Worm (Caenorhabditis elegans) whole organism, dauer: Measurements from ENCODE around the gene dmsr-15.

ENCODE experiments used
- unc-62 ChIP-seq: sonication (generic microtip); optimal IDR thresholded peaks from 2 replicates; lab custom pipeline; 2017; ENCODE audit warnings: missing biosample characterization, missing genetic modification reagents, missing genetic modification characterization

The dmsr-15 gene

DNA sequence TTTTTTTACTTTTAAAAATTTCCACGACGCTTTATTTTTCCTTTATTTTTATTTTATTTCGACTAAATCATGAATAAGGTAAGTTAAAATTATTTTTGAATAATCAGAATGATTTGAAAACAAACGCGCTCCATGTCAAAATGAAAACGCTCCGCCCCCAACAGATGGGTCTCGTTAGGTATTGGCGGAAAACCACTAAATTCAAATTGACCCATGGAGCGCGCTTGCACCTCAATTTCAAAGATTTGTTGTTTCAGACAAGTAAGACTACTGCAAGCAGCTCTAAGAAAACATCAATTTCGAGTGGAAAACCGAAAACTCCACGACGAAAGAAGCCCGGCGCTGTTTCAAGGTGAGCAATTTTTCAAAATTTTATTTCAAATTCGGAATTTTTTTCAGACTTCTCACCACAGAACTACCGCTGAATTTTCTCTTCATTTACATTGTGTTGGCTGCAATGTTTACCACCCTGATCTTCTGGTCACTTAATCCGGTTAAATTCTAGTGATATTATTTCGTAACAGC is 40.7 kb downstream of the dmsr-15 start, which contains the start of gene ZC404.2:
TSS of gene ZC404.2 (plus strand) at position 47 of the 525 bp plus-strand sequence.
- TF ChIP-seq unc-62 = no peak

DNA sequence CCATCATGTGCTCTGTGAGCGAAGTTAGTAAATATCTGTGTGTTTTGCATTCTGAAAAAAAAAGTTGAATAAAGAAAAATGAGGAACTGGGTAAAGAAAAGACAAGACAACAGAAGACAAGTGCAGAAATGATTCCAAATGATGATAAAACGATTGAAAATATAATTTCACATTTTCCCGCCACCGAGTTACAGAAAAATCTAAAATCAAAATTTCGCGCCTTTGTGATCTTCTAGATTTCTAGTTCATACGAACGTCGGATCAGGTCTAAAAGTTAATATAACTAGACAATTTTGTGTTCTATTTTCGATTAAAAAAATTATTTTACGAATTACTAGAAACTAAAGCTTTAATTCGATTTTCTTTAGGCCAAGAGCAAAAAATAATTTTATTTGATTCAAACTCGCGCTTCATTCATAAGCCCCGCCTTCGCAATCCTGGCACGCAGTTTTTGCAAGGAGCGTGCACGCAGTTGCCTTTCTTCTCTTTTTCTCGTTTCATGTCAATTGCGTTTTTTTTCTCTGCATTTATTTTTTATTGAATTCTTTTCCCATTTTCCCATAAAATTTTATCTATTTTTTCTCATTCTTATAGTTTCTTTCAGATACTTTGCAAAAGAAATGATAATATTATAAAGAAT is 43.7 kb downstream of the dmsr-15 start, which contains the start of the genes spn-4 and spe-39:
TSS of gene spn-4 (minus strand) at position 51 of the 640 bp plus-strand sequence.
TSS of gene spe-39 (plus strand) at position 599 of the 640 bp plus-strand sequence.
- TF ChIP-seq unc-62 = no peak

DNA sequence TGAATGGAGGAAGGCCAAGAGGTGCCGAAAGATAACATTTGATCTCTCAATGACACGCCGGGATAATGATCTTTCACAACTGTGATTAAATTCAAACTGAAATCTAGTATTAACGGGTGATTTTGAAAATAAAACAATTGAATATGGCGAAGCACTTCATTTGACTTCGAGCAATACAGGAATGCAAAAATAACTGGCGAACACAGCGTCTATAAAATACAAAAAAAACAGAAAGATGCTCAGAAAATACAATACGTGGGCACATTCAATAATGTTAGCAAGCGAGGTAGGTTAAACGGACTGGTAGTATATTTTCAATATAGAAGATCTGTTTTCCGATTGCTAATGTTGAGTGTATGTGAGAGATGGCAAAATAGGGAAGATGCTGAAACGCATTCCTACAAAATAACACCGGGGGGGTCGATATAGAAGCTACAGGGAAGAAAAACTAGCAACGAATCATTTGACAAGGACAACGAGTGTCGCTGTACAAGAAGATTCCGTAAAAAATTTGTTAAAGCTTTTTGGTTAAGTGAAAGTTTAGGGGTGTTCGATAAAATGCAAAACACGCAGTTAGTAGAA is 45.6 kb downstream of the dmsr-15 start:
- TF ChIP-seq unc-62 = no peak

DNA sequence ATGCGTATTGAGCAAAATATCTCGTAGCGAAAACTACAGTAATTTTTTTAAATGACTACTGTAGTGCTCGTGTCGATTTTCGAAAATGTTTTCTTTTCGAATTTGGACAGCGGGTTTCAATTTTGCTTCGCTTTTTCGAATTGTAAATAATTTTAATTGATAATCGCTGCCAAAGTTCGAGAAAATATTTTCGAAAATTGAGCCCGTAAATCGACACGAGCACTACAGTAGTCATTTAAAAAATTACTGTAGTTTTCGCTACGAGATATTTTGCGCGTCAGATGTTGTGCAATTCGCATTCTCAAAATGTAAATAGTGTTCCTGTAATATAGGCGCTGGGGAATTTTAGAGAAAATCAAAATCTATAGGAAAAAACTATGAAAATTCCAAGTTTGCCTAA is 46.4 kb downstream of the dmsr-15 start:
- TF ChIP-seq unc-62 = no peak

DNA sequence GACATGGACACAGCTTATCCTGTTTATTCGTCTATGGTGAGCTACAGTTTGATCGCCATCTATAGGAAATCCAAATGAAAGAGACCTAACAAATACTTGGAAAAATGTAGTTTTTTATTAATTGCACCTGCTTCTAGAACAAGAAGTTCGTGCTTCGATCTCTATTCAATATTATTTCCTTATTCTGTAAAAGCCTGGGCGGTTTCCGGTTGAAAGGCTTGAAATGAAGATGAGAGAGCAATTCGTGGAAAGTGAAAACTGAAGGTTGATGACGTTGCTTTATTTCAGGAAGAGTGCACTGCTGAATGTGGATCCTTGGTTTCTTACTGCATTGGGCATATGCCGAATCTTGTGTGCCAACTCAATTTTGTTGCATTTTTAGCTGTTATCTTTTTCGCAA is 48.0 kb downstream of the dmsr-15 start:
- no peak for TF ChIP-seq unc-62

DNA sequence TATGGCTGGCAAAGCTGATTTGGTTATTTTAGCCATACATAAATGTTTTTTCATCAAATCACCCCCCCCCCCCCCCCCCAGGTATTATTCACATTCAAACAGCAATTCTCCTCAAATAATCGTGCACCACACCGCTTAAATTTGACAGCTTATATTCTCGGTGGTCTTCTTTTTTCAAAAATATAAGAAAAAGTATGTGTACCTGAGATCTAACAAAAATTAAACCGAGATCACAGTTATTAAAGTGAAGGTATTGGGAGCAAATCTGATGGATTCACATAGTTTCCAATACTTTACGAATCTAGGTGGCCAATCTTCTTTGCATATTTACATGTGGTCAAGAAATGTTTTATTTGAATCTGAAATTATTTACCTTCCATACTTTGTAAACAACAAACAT is 48.5 kb downstream of the dmsr-15 start, which contains the start of gene ZC404.15:
TSS of gene ZC404.15 (plus strand) at position 301 of the 400 bp plus-strand sequence.
- TF ChIP-seq unc-62 = no peak

DNA sequence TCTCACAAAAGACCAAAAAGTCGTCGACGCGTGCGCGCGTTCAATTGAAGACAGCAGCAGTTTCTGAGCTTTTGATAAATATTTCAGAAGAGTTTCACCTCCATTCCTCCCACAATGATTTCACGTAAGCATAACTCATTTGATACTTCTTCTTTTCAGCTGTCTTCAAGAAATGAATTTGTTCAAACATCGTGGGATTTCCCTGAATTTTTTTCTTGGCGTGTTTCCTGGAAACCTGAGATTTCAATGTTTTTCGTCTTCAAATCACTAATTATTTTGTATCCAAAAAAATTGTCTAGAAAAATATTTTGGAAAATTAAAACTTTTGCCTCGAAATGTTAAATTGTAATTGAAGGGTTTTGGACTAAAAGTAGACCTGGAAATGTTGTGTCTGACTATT is 50.2 kb downstream of the dmsr-15 start:
- no peak for TF ChIP-seq unc-62
